3 fruit fly cellular contexts compared by ENCODE assay signal in the genomic region with DNA sequence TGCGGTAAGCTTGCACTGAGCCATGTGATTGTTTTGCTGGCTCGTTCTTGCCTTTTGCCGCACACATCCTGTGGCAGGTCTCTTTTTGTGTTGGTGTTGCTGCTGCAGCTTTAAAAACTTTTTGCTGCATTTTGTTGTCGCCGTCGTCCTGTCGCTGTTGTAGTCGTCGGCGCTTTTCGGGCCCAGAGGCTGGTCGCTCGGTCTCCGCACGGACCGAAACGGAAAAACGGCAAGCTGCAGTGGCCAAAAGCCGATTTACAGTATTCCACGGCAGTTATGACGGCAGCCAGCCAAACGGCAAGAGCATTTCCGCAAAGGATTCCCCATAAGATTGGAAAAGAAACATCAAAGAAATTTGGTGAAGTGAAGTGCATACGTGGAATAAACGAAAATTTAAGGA.
A peak's percentile ranks its signal among the peaks of the same experiment; 100 is the strongest.
TF ChIP-seq lines count a peak whose summit lies in the region.

A gene (plus strand): TSS at position 301 of the 400 bp plus-strand sequence.

- TF ChIP-seq CTCF in whole organism, embryonic (GFP tag; optimal IDR thresholded peaks at IDR 0.05; lab: Kevin White, UChicago) = no peak

TF ChIP-seq in whole organism, embryonic, 481 proteins besides CTCF, POLR2A, EP300 and RAD21:
- TF ChIP-seq CG3726 (GFP tag; IDR thresholded peaks at IDR 0.05; lab: Robert Waterston, UW) = 0 out of 3 replicates have a peak, but pooled peaks have one; percentile 49
- no peak for TF ChIP-seq Taf1 (GFP tag; IDR thresholded peaks at IDR 0.05; lab: Robert Waterston, UW)
- TF ChIP-seq Poxn (GFP tag; IDR thresholded peaks at IDR 0.05; lab: Robert Waterston, UW) = no peak
- TF ChIP-seq Ada2b (GFP tag; IDR thresholded peaks at IDR 0.05; lab: Robert Waterston, UW) = no peak
- TF ChIP-seq CG1233 (GFP tag; optimal IDR thresholded peaks at IDR 0.05; lab: Kevin White, UChicago) = no peak
- no peak for TF ChIP-seq CG12391 (tag; optimal IDR thresholded peaks at IDR 0.05; lab: Kevin White, UChicago)
- no peak for TF ChIP-seq Fer1 (GFP tag; optimal IDR thresholded peaks at IDR 0.05; lab: Kevin White, UChicago)
- TF ChIP-seq gcm (GFP tag; optimal IDR thresholded peaks at IDR 0.05; lab: Kevin White, UChicago) = no peak
- TF ChIP-seq Optix (GFP tag; IDR thresholded peaks at IDR 0.05; lab: Robert Waterston, UW) = 0 out of 3 replicates have a peak, but pooled peaks have one; percentile 6
- TF ChIP-seq CG32772 (GFP tag; IDR thresholded peaks at IDR 0.05; lab: Robert Waterston, UW) = 0 out of 2 replicates have a peak, but pooled peaks have one; percentile 7
- TF ChIP-seq pan (optimal IDR thresholded peaks at IDR 0.05; lab: Kevin White, UChicago) = no peak
- no peak for TF ChIP-seq pan (GFP tag; optimal IDR thresholded peaks at IDR 0.05 in 1 of 2, IDR thresholded peaks at IDR 0.05 in 1 of 2)
- no peak for TF ChIP-seq Nf-YB (GFP tag; optimal IDR thresholded peaks at IDR 0.05; lab: Kevin White, UChicago)
- TF ChIP-seq Ets65A (GFP tag; lab: Kevin White, UChicago) = peak; percentile 28

TF ChIP-seq in whole organism, prepupa, 60 proteins besides CTCF, POLR2A, EP300 and RAD21:
- TF ChIP-seq CG15336 (GFP tag; IDR thresholded peaks at IDR 0.05; lab: Robert Waterston, UW) (no peak), topi (GFP tag; optimal IDR thresholded peaks at IDR 0.05; lab: Kevin White, UChicago) (no peak), Eip78C (GFP tag; lab: Kevin White, UChicago) (peak; percentile 5), eg (GFP tag; IDR thresholded peaks at IDR 0.05; lab: Robert Waterston, UW) (no peak)

TF ChIP-seq in whole organism, pupa, 21 proteins besides CTCF, POLR2A, EP300 and RAD21:
- TF ChIP-seq gl (tag; optimal IDR thresholded peaks at IDR 0.05; lab: Kevin White, UChicago) = no peak
- TF ChIP-seq CG4496 (GFP tag; IDR thresholded peaks at IDR 0.05; lab: Robert Waterston, UW) = 0 out of 3 replicates have a peak, but pooled peaks have one; percentile 22
